Fruit fly (Drosophila melanogaster) whole organism, wandering third instar larva: Measurements from ENCODE around the gene CG1801.

ENCODE experiments used
- CG32264 ChIP-seq: fragments of 200-800 bp; sonication (Bioruptor generic); optimal IDR thresholded peaks from 2 replicates; lab custom pipeline; 2016; ENCODE audit warnings: missing biosample characterization, missing genetic modification characterization
- CrebA ChIP-seq: fragments of 200-800 bp; sonication (Bioruptor generic); optimal IDR thresholded peaks from 2 replicates; lab custom pipeline; 2016; ENCODE audit warnings: missing biosample characterization, mild to moderate bottlenecking, missing genetic modification characterization, borderline replicate concordance
- Dfd ChIP-seq: fragments of >200 bp; optimal IDR thresholded peaks from 2 replicates; lab custom pipeline; 2017; ENCODE audit warnings: missing biosample characterization, missing genetic modification characterization
- Dif ChIP-seq: fragments of 200-275, 200-300 bp; sonication (Bioruptor generic); optimal IDR thresholded peaks from 2 replicates; lab custom pipeline; 2018; ENCODE audit warnings: missing biosample characterization, missing genetic modification characterization; ENCODE audit not compliant: partially characterized antibody
- GATAd ChIP-seq: sonication (Bioruptor generic); optimal IDR thresholded peaks from 2 replicates; lab custom pipeline; 2016; ENCODE audit warnings: missing biosample characterization, missing genetic modification characterization
- HLH106 ChIP-seq: fragments of 200-800 bp; optimal IDR thresholded peaks from 3 replicates; lab custom pipeline; 2019; ENCODE audit warnings: missing biosample characterization, mild to moderate bottlenecking, missing genetic modification characterization, moderate library complexity
- Hnf4 ChIP-seq: fragments of 200-800 bp; sonication (Bioruptor generic); optimal IDR thresholded peaks from 2 replicates; lab custom pipeline; 2016; ENCODE audit warnings: missing biosample characterization, mild to moderate bottlenecking, missing genetic modification characterization
- Hr78 ChIP-seq: fragments of >200 bp; optimal IDR thresholded peaks from 2 replicates; lab custom pipeline; 2017; ENCODE audit warnings: missing biosample characterization, missing genetic modification characterization
- Hr83 ChIP-seq: fragments of 200-300 bp; sonication (Bioruptor generic); optimal IDR thresholded peaks from 2 replicates; lab custom pipeline; 2016; ENCODE audit warnings: missing biosample characterization, mild to moderate bottlenecking, missing genetic modification characterization, moderate library complexity; ENCODE audit not compliant: poor library complexity, severe bottlenecking
- Mio ChIP-seq: sonication (Bioruptor generic); optimal IDR thresholded peaks from 2 replicates; lab custom pipeline; 2016; ENCODE audit warnings: missing biosample characterization, missing genetic modification characterization
- Myc ChIP-seq: fragments of >200 bp; optimal IDR thresholded peaks from 2 replicates; lab custom pipeline; 2017
- N ChIP-seq: fragments of >200 bp; optimal IDR thresholded peaks from 2 replicates; lab custom pipeline; 2018; ENCODE audit warnings: missing biosample characterization, missing external identifiers, missing genetic modification characterization
- OdsH ChIP-seq: fragments of 200-800 bp; sonication (Bioruptor generic); optimal IDR thresholded peaks from 2 replicates; lab custom pipeline; 2016; ENCODE audit warnings: missing biosample characterization, mild to moderate bottlenecking, missing genetic modification characterization
- Rel ChIP-seq, 2 experiments: fragments of 200-800 bp; sonication (Bioruptor generic) in 1 of 2; optimal IDR thresholded peaks; 2 replicates in 1 of 2; 3 replicates in 1 of 2; lab custom pipeline; 2016 to 2019; ENCODE audit warnings: mild to moderate bottlenecking in 2 of 2, missing biosample characterization in 2 of 2, missing genetic modification characterization in 2 of 2, moderate library complexity in 1 of 2
- Sp1 ChIP-seq: fragments of 200-800 bp; sonication (Bioruptor generic); optimal IDR thresholded peaks from 3 replicates; lab custom pipeline; 2019; ENCODE audit warnings: missing biosample characterization, mild to moderate bottlenecking, missing genetic modification characterization, moderate library complexity
- Vsx2 ChIP-seq: fragments of 200-300, 225-300 bp; sonication (Bioruptor generic); optimal IDR thresholded peaks from 2 replicates; lab custom pipeline; 2018; ENCODE audit warnings: missing biosample characterization, missing genetic modification characterization; ENCODE audit not compliant: partially characterized antibody
- br ChIP-seq: fragments of 200-800 bp; sonication (Bioruptor generic); optimal IDR thresholded peaks from 2 replicates; lab custom pipeline; 2016; ENCODE audit warnings: missing biosample characterization, missing genetic modification characterization
- brk ChIP-seq: fragments of 200-800 bp; sonication (Bioruptor generic); optimal IDR thresholded peaks from 2 replicates; lab custom pipeline; 2016; ENCODE audit warnings: missing biosample characterization, mild to moderate bottlenecking, missing genetic modification characterization
- dl ChIP-seq, 2 experiments: fragments of 175-275, 200-275 bp in 1 of 2; fragments of 200-275 bp in 1 of 2; sonication (Bioruptor generic); optimal IDR thresholded peaks; lab custom pipeline; 2018; ENCODE audit warnings: mild to moderate bottlenecking in 2 of 2, missing biosample characterization in 2 of 2, missing genetic modification characterization in 2 of 2, moderate library complexity in 2 of 2; ENCODE audit not compliant: partially characterized antibody in 2 of 2, insufficient read depth in 1 of 2
- dmrt93B ChIP-seq: fragments of 200-800 bp; sonication (Bioruptor generic); optimal IDR thresholded peaks from 2 replicates; lab custom pipeline; 2018; ENCODE audit warnings: missing biosample characterization, mild to moderate bottlenecking, missing genetic modification characterization
- dsf ChIP-seq: sonication (Bioruptor generic); optimal IDR thresholded peaks from 2 replicates; lab custom pipeline; 2016; ENCODE audit warnings: missing biosample characterization, missing genetic modification characterization, borderline replicate concordance
- foxo ChIP-seq, 2 experiments: fragments of 200-800 bp; sonication (Bioruptor generic); optimal IDR thresholded peaks; 2 replicates in 1 of 2; 3 replicates in 1 of 2; lab custom pipeline; 2016 to 2017; ENCODE audit warnings: missing biosample characterization in 2 of 2, missing genetic modification characterization in 2 of 2
- fru ChIP-seq: fragments of 200-800 bp; sonication (Bioruptor generic); optimal IDR thresholded peaks from 3 replicates; lab custom pipeline; 2016; ENCODE audit warnings: missing biosample characterization, mild to moderate bottlenecking, missing genetic modification characterization
- h ChIP-seq: fragments of 200-800 bp; sonication (Bioruptor generic); optimal IDR thresholded peaks from 3 replicates; lab custom pipeline; 2016; ENCODE audit warnings: missing biosample characterization, mild to moderate bottlenecking, missing genetic modification characterization
- jim ChIP-seq: fragments of 175-275, 200-325 bp; sonication (Bioruptor generic); optimal IDR thresholded peaks from 2 replicates; lab custom pipeline; 2016; ENCODE audit warnings: missing biosample characterization, mild to moderate bottlenecking, missing genetic modification characterization
- lola ChIP-seq: fragments of >200 bp; optimal IDR thresholded peaks from 2 replicates; lab custom pipeline; 2017; ENCODE audit warnings: missing biosample characterization, missing genetic modification characterization
- rgr ChIP-seq: fragments of 200-800 bp; sonication (Bioruptor generic); optimal IDR thresholded peaks from 3 replicates; lab custom pipeline; 2016; ENCODE audit warnings: missing biosample characterization, mild to moderate bottlenecking, missing genetic modification characterization
- sv ChIP-seq: fragments of 200-800 bp; sonication (Bioruptor generic); optimal IDR thresholded peaks from 3 replicates; lab custom pipeline; 2016; ENCODE audit warnings: missing biosample characterization, missing genetic modification characterization
- woc ChIP-seq: sonication (Bioruptor generic); optimal IDR thresholded peaks from 2 replicates; lab custom pipeline; 2016; ENCODE audit warnings: missing biosample characterization, mild to moderate bottlenecking, missing genetic modification characterization

Gene CG1801

dm6 chrX:21365421-21365820, 48.1 kb upstream of the CG1801 start:
- TF ChIP-seq lola = no peak
- TF ChIP-seq Sp1 (GFP tag; lab: Kevin White, UChicago) = peak; percentile 6
- TF ChIP-seq, all 38 proteins: peak for 1

- no peak for TF ChIP-seq CrebA (GFP tag; lab: Kevin White, UChicago)
- TF ChIP-seq Vsx2 (GFP tag; lab: Kevin White, UChicago) = no peak
- no peak for TF ChIP-seq OdsH
- TF ChIP-seq sv (GFP tag; lab: Kevin White, UChicago) = no peak
- no peak for TF ChIP-seq brk (GFP tag; lab: Kevin White, UChicago)
- peak; percentile 51 for TF ChIP-seq rgr
- TF ChIP-seq Mio (GFP tag; lab: Kevin White, UChicago) = no peak
- no peak for TF ChIP-seq dl (GFP tag; optimal IDR thresholded peaks at IDR 0.05; lab: Kevin White, UChicago; ENCODE audit: insufficient read depth in 1 of 2, partially characterized antibody in 2 of 2)
- TF ChIP-seq CG32264 (GFP tag; lab: Kevin White, UChicago) = no peak
- TF ChIP-seq GATAd = no peak
- TF ChIP-seq Dif (GFP tag; lab: Kevin White, UChicago) = no peak
- peak; percentile 12 for TF ChIP-seq Sp1 (GFP tag; lab: Kevin White, UChicago)
- no peak for TF ChIP-seq N
- peak in 1 of 2 experiments; percentile 33 for TF ChIP-seq foxo (GFP tag; optimal IDR thresholded peaks at IDR 0.05; lab: Kevin White, UChicago)
- no peak for TF ChIP-seq jim
- TF ChIP-seq Hnf4 (GFP tag; lab: Kevin White, UChicago) = no peak
- TF ChIP-seq HLH106 = peak; percentile 2
- TF ChIP-seq Hr83 (GFP tag; lab: Kevin White, UChicago) = no peak
- TF ChIP-seq Dfd = no peak
- TF ChIP-seq br (GFP tag; lab: Kevin White, UChicago) = no peak
- no peak for TF ChIP-seq Hr78 (GFP tag; lab: Kevin White, UChicago)
- TF ChIP-seq Myc (lab: Kevin White, UChicago) = peak; percentile 34
- no peak for TF ChIP-seq dsf (GFP tag; lab: Kevin White, UChicago)
- TF ChIP-seq h = peak; percentile 4
These were observed 45.6 kb upstream of the CG1801 start, which contains the start of the genes bbx and waw for dm6 chrX:21362878-21363277. bbx (plus strand) TSS chrX:21363028. waw (plus strand) TSS chrX:21363028.

dm6 chrX:21357810-21358671, 40.7 kb upstream of the CG1801 start, which contains the start of gene Septin1:
Septin1 (plus strand) TSS chrX:21358286.
- no peak for TF ChIP-seq dmrt93B (GFP tag; lab: Kevin White, UChicago)
- TF ChIP-seq Myc (lab: Kevin White, UChicago) = peak; percentile 31
- TF ChIP-seq Rel (GFP tag; optimal IDR thresholded peaks at IDR 0.05; lab: Kevin White, UChicago) = no peak
- peak; percentile 25 for TF ChIP-seq Rel (tag; optimal IDR thresholded peaks at IDR 0.05; lab: Kevin White, UChicago)
- TF ChIP-seq Sp1 (GFP tag; lab: Kevin White, UChicago) = peak; percentile 27
- TF ChIP-seq fru (GFP tag; lab: Kevin White, UChicago) = no peak

- TF ChIP-seq h = peak; percentile 82
- TF ChIP-seq Hr78 (GFP tag; lab: Kevin White, UChicago) = no peak
- no peak for TF ChIP-seq Hnf4 (GFP tag; lab: Kevin White, UChicago)
- TF ChIP-seq rgr = peak; percentile 48
- no peak for TF ChIP-seq N
- TF ChIP-seq Hr83 (GFP tag; lab: Kevin White, UChicago) = no peak
- no peak for TF ChIP-seq woc (GFP tag; lab: Kevin White, UChicago)
These were observed 36.2 kb upstream of the CG1801 start for dm6 chrX:21353541-21353940.
